Worm (Caenorhabditis elegans): ENCODE data around the gene ZK1240.8.

DNA sequence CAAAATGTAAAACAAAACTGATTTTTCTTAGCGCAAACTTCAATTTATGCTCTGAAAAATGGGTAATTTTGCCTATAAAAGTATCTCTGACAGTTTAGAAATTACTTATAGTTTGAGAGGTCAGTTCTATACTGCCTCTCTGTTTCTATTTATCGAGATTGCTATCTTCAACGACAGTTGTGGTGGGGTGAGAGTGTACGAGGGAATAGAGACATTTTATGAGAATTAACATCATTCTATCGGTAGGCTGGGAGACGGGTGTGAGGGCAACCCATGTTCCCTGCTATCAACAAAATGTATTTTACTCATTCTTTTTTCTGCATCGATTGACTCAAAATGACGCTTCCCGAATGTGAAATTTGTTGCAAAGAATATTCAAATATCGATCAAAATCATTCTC, 8.8 kb downstream of the ZK1240.8 start, which contains the start of gene ZK1240.3:
- TF ChIP-seq nhr-12 (tag; optimal IDR thresholded peaks at IDR 0.05) (no peak), dmd-4 (tag; optimal IDR thresholded peaks at IDR 0.05) (no peak)

Data from whole organism, L2 larva.